Worm (Caenorhabditis elegans) whole organism, young adult: ENCODE results near the gene Y38F1A.4.

Experiments
- D2030.7 ChIP-seq: fragments of 200-800 bp; sonication (Bioruptor generic); IDR thresholded peaks from 2 replicates; pipeline ENCODE4 v1.3.6; 2022; ENCODE audit warnings: missing genetic modification reagents, missing genetic modification characterization, missing compliant biosample characterization
- F10E7.11 ChIP-seq: sonication (generic microtip); optimal IDR thresholded peaks from 2 replicates; lab custom pipeline; 2017; ENCODE audit warnings: mild to moderate bottlenecking, missing genetic modification characterization, moderate library complexity, missing compliant biosample characterization
- F37B4.10 ChIP-seq: fragments of 200-800 bp; sonication (Bioruptor generic); IDR thresholded peaks from 2 replicates; pipeline ENCODE4 v1.3.6; 2022; ENCODE audit warnings: missing genetic modification characterization, missing compliant biosample characterization
- F39B2.1 ChIP-seq: fragments of 200-800 bp; sonication (Bioruptor generic); IDR thresholded peaks from 2 replicates; pipeline ENCODE4 v1.3.6; 2022; ENCODE audit warnings: missing genetic modification reagents, missing genetic modification characterization, missing compliant biosample characterization
- F52B5.7 ChIP-seq: sonication (generic microtip); optimal IDR thresholded peaks from 2 replicates; lab custom pipeline; 2016; ENCODE audit warnings: mild to moderate bottlenecking, missing genetic modification characterization, missing compliant biosample characterization
- F57A8.1 ChIP-seq: fragments of 200-800 bp; sonication (Bioruptor generic); optimal IDR thresholded peaks from 2 replicates; lab custom pipeline; 2018; ENCODE audit warnings: mild to moderate bottlenecking, missing genetic modification characterization, moderate library complexity, missing compliant biosample characterization
- K11D2.4 ChIP-seq: fragments of 200-800 bp; sonication (Bioruptor generic); IDR thresholded peaks from 2 replicates; pipeline ENCODE4 v1.3.6; 2022; ENCODE audit warnings: missing genetic modification reagents, missing genetic modification characterization, missing compliant biosample characterization
- Y67H2A.10 ChIP-seq: fragments of 200-800 bp; sonication (Bioruptor generic); conservative IDR thresholded peaks from 2 replicates; pipeline ENCODE4 v1.3.6; 2022; ENCODE audit warnings: missing genetic modification reagents, missing genetic modification characterization, missing compliant biosample characterization
- Y95B8A.8 ChIP-seq: fragments of 200-800 bp; sonication (Bioruptor generic); IDR thresholded peaks from 2 replicates; pipeline ENCODE4 v1.3.6; 2022; ENCODE audit warnings: missing genetic modification reagents, missing genetic modification characterization, missing compliant biosample characterization
- atf-7 ChIP-seq: sonication (generic microtip); optimal IDR thresholded peaks from 2 replicates; lab custom pipeline; 2017; ENCODE audit warnings: mild to moderate bottlenecking, missing genetic modification characterization, missing compliant biosample characterization
- chd-7 ChIP-seq: sonication (generic microtip); optimal IDR thresholded peaks from 2 replicates; lab custom pipeline; 2016; ENCODE audit warnings: mild to moderate bottlenecking, missing genetic modification characterization, moderate library complexity, missing compliant biosample characterization
- ekl-4 ChIP-seq: fragments of 200-800 bp; sonication (Bioruptor generic); IDR thresholded peaks from 2 replicates; pipeline ENCODE4 v1.3.6; 2022; ENCODE audit warnings: missing genetic modification reagents, missing genetic modification characterization, missing compliant biosample characterization
- gei-17 ChIP-seq: fragments of 200-800 bp; sonication (Bioruptor generic); optimal IDR thresholded peaks from 2 replicates; lab custom pipeline; 2018; ENCODE audit warnings: mild to moderate bottlenecking, missing genetic modification characterization, missing compliant biosample characterization
- hlh-26 ChIP-seq: fragments of 200-800 bp; sonication (Bioruptor generic); conservative IDR thresholded peaks from 2 replicates; pipeline ENCODE4 v1.3.6; 2022; ENCODE audit warnings: missing genetic modification reagents, missing genetic modification characterization, missing compliant biosample characterization
- hrde-1 ChIP-seq: sonication (generic microtip); optimal IDR thresholded peaks from 2 replicates; lab custom pipeline; 2016; ENCODE audit warnings: missing genetic modification characterization, mild to moderate bottlenecking, missing compliant biosample characterization, moderate library complexity, missing genotype, missing genetic modification reagents, borderline replicate concordance
- lin-26 ChIP-seq: fragments of 200-800 bp; sonication (Bioruptor generic); IDR thresholded peaks from 2 replicates; pipeline ENCODE4 v1.3.6; 2022; ENCODE audit warnings: missing genetic modification reagents, missing genetic modification characterization, missing compliant biosample characterization
- lin-40 ChIP-seq: sonication (generic microtip); optimal IDR thresholded peaks from 2 replicates; lab custom pipeline; 2016; ENCODE audit warnings: missing genetic modification characterization, mild to moderate bottlenecking, missing compliant biosample characterization, missing genotype, missing genetic modification reagents
- madf-10 ChIP-seq: sonication (generic microtip); optimal IDR thresholded peaks from 2 replicates; lab custom pipeline; 2016; ENCODE audit warnings: mild to moderate bottlenecking, missing genetic modification characterization, missing compliant biosample characterization
- nfya-1 ChIP-seq: sonication (generic microtip); optimal IDR thresholded peaks from 2 replicates; lab custom pipeline; 2017; ENCODE audit warnings: antibody characterized with exemption, missing compliant biosample characterization, missing genetic modification characterization, borderline replicate concordance; ENCODE audit not compliant: insufficient read depth
- nfya-2 ChIP-seq: fragments of 200-800 bp; sonication (Bioruptor generic); IDR thresholded peaks from 2 replicates; pipeline ENCODE4 v1.3.6; 2022; ENCODE audit warnings: missing genetic modification reagents, missing genetic modification characterization, missing compliant biosample characterization
- nhr-27 ChIP-seq: fragments of 200-800 bp; sonication (Bioruptor generic); optimal IDR thresholded peaks from 2 replicates; lab custom pipeline; 2018; ENCODE audit warnings: mild to moderate bottlenecking, missing genetic modification characterization, moderate library complexity, missing compliant biosample characterization
- nhr-80 ChIP-seq: sonication (generic microtip); optimal IDR thresholded peaks from 2 replicates; lab custom pipeline; 2016; ENCODE audit warnings: missing genetic modification characterization, missing compliant biosample characterization
- pha-4 ChIP-seq: fragments of 150-350 bp; sonication (generic microtip); optimal IDR thresholded peaks from 2 replicates; lab custom pipeline; 2014; ENCODE audit warnings: missing biosample characterization, missing genetic modification reagents, missing genetic modification characterization
- sdz-38 ChIP-seq: sonication (generic microtip); optimal IDR thresholded peaks from 2 replicates; lab custom pipeline; 2016; ENCODE audit warnings: missing genotype, missing genetic modification characterization, missing compliant biosample characterization
- snpc-1.1 ChIP-seq: sonication (generic microtip); optimal IDR thresholded peaks from 2 replicates; lab custom pipeline; 2017; ENCODE audit warnings: missing genetic modification characterization, mild to moderate bottlenecking, missing compliant biosample characterization, antibody characterized with exemption, moderate library complexity, missing genotype, missing genetic modification reagents; ENCODE audit not compliant: insufficient read depth
- snpc-3.4 ChIP-seq: sonication (generic microtip); optimal IDR thresholded peaks from 2 replicates; lab custom pipeline; 2017; ENCODE audit warnings: missing genetic modification characterization, mild to moderate bottlenecking, missing compliant biosample characterization, antibody characterized with exemption, moderate library complexity, missing genotype, missing genetic modification reagents
- snpc-4 ChIP-seq, 5 experiments: fragments of 150-350 bp in 1 of 5; sonication (generic microtip) in 4 of 5; optimal IDR thresholded peaks; 2 replicates each; lab custom pipeline; 2014 to 2018; ENCODE audit warnings: missing genetic modification characterization in 5 of 5, missing biosample characterization in 3 of 5, antibody characterized with exemption in 2 of 5, mild to moderate bottlenecking in 2 of 5, missing compliant biosample characterization in 2 of 5, missing genotype in 2 of 5, moderate library complexity in 2 of 5, missing genetic modification reagents in 1 of 5
- tbx-9 ChIP-seq: sonication (generic microtip); optimal IDR thresholded peaks from 2 replicates; lab custom pipeline; 2016; ENCODE audit warnings: borderline replicate concordance, missing genetic modification characterization, inconsistent platforms, missing compliant biosample characterization
- xnd-1 ChIP-seq: sonication (generic microtip); optimal IDR thresholded peaks from 2 replicates; lab custom pipeline; 2016; ENCODE audit warnings: missing genotype, missing genetic modification reagents, missing genetic modification characterization, missing compliant biosample characterization
- ztf-22 ChIP-seq: fragments of 200-800 bp; sonication (Bioruptor generic); optimal IDR thresholded peaks from 2 replicates; lab custom pipeline; 2018; ENCODE audit warnings: mild to moderate bottlenecking, missing genetic modification characterization, moderate library complexity, missing compliant biosample characterization
- ztf-25 ChIP-seq: fragments of 200-800 bp; sonication (Bioruptor generic); IDR thresholded peaks from 2 replicates; pipeline ENCODE4 v1.3.6; 2022; ENCODE audit warnings: missing genetic modification reagents, missing genetic modification characterization, missing compliant biosample characterization
- ztf-26 ChIP-seq: sonication (generic microtip); optimal IDR thresholded peaks from 2 replicates; lab custom pipeline; 2017; ENCODE audit warnings: missing genetic modification characterization, missing compliant biosample characterization
- ztf-6 ChIP-seq: fragments of 200-800 bp; sonication (Bioruptor generic); IDR thresholded peaks from 2 replicates; pipeline ENCODE4 v1.3.6; 2022; ENCODE audit warnings: missing genetic modification reagents, missing genetic modification characterization, missing compliant biosample characterization

Y38F1A.4 gene

ce11 chrII:13016381-13016780 lies 46.9 kb upstream of the Y38F1A.4 start (continued):
- TF ChIP-seq F39B2.1 (GFP tag; lab: Robert Waterston, UW): peak; percentile 100

DNA sequence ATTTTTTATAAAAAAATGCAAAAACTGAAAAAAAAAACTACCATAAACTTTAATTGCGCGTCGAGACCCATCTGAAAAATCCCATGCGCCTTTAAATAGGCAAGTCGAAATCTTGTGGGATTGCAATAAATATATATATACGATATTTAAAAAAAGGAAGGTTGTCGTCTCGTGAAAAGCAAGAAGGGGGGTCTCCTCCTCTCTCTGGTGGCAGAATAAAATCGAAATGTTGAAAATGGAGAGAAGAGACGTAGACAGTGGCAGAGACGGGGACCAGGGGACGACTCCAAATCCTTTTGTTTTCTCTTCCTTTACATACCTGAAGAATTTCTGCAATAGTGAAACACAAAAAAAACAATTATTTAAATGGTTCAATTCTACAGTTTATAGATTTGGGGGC lies 44.4 kb upstream of the Y38F1A.4 start, which contains the start of gene F18A11.5:
F18A11.5 (minus strand) TSS at position 321 of the 400 bp plus-strand sequence.
- TF ChIP-seq Y67H2A.10 (GFP tag; lab: Robert Waterston, UW): no peak
- TF ChIP-seq Y95B8A.8: peak; percentile 60; the same call in 1 of the 2 replicates
- peak; percentile 33 for TF ChIP-seq snpc-3.4
- peak; percentile 36 for TF ChIP-seq F52B5.7 (tag; lab: Kevin White, UChicago)
- no peak for TF ChIP-seq snpc-4 (GFP tag; optimal IDR thresholded peaks at IDR 0.05; lab: Kevin White, UChicago)
- TF ChIP-seq snpc-4 (tag; optimal IDR thresholded peaks at IDR 0.05; lab: Kevin White, UChicago): peak in 1 of 4 experiments; percentile 20
- no peak for TF ChIP-seq ekl-4 (GFP tag; lab: Robert Waterston, UW)
- peak; percentile 46 for TF ChIP-seq hrde-1 (tag; lab: Kevin White, UChicago)
- peak; percentile 46; the same call in 1 of the 2 replicates for TF ChIP-seq ztf-25 (GFP tag; lab: Robert Waterston, UW)

ce11 chrII:13012684-13013083 lies 43.2 kb upstream of the Y38F1A.4 start:
- TF ChIP-seq xnd-1 (tag; lab: Kevin White, UChicago): no peak
- TF ChIP-seq atf-7 (tag; lab: Kevin White, UChicago): peak; percentile 21
- no peak for TF ChIP-seq hlh-26

DNA sequence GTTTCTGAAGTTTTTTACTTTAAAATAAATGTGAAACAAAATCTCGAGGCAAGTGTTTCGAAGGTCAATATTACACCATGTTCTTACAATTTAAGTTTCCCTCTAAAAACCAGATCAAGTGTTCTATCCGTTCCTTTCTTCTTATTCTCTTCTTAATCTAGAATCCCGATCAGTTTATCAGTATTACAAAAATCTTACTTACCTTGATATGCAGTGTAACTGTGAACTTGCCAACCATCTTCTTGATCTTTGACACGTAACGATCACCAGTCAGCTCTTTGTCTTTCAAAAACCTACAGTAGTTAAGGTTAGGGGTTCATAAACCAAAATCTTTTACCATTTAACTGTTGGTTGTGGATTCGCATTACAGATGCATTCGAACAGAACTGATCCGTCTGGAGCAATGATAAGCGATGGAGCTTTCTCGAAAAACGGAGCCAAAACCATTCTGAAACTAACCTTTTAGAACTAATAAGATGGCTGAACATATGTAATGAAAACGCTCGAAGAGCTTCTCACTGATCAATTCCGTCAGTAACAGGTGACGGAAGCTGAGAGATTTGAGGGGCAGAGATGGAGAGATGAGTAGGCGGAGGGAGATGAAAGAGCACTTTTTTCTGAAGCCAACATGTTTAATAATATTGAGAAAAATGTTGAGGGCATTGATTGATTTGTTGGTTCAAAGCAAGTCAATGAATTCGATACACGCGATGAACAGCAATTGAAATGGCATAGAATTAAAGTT lies 38.4 kb upstream of the Y38F1A.4 start, which contains the start of gene oig-2:
oig-2 (minus strand) TSS at position 448 of the 745 bp plus-strand sequence.
- TF ChIP-seq F57A8.1 (no peak), nfya-2 (GFP tag; lab: Robert Waterston, UW) (no peak), ztf-6 (GFP tag; lab: Robert Waterston, UW) (no peak), gei-17 (GFP tag; lab: Kevin White, UChicago) (no peak), F37B4.10 (GFP tag; lab: Robert Waterston, UW) (no peak), pha-4 (no peak), tbx-9 (tag; lab: Kevin White, UChicago) (no peak), D2030.7 (GFP tag; lab: Robert Waterston, UW) (no peak), chd-7 (tag; lab: Kevin White, UChicago) (no peak), ztf-26 (tag; lab: Kevin White, UChicago) (no peak), madf-10 (tag; lab: Kevin White, UChicago) (no peak), K11D2.4 (GFP tag; lab: Robert Waterston, UW) (no peak), sdz-38 (no peak), nhr-27 (tag; lab: Kevin White, UChicago) (no peak)

ce11 chrII:13006283-13006682 lies 36.8 kb upstream of the Y38F1A.4 start:
- TF ChIP-seq D2030.7 (GFP tag; lab: Robert Waterston, UW) (no peak), chd-7 (tag; lab: Kevin White, UChicago) (no peak), snpc-1.1 (tag; lab: Kevin White, UChicago) (no peak), lin-26 (GFP tag; lab: Robert Waterston, UW) (no peak), F37B4.10 (GFP tag; lab: Robert Waterston, UW) (no peak), F10E7.11 (tag; lab: Kevin White, UChicago) (no peak), ztf-26 (tag; lab: Kevin White, UChicago) (peak; percentile 35), ztf-22 (GFP tag; lab: Kevin White, UChicago) (peak; percentile 37), nhr-80 (tag; lab: Kevin White, UChicago) (peak; percentile 54), nfya-1 (tag; lab: Kevin White, UChicago) (no peak), lin-40 (tag; lab: Kevin White, UChicago) (peak; percentile 0)
